Worm (Caenorhabditis elegans): ENCODE measurements around the gene C05D11.1.

- TF ChIP-seq ztf-11 (tag; optimal IDR thresholded peaks at IDR 0.05): no peak
- no peak for TF ChIP-seq lin-32 (GFP tag; optimal IDR thresholded peaks at IDR 0.05)
- TF ChIP-seq sptf-1 (tag; optimal IDR thresholded peaks at IDR 0.05): no peak
- no peak for TF ChIP-seq elt-1 (tag; optimal IDR thresholded peaks at IDR 0.05; ENCODE audit: borderline replicate concordance, insufficient read depth)
- TF ChIP-seq unc-39 (tag; optimal IDR thresholded peaks at IDR 0.05): no peak
- TF ChIP-seq lsy-2 (tag; optimal IDR thresholded peaks at IDR 0.05): no peak
- TF ChIP-seq nhr-237 (tag; optimal IDR thresholded peaks at IDR 0.05): no peak
- TF ChIP-seq snpc-4 (tag; optimal IDR thresholded peaks at IDR 0.05): no peak
Observed at ce11 chrIII:6478256-6479004, 42.0 kb downstream of the C05D11.1 start, which contains the start of gene zip-8.
